Worm (Caenorhabditis elegans) whole organism, L3 larva: ENCODE results near the gene frpr-15.

Experiments used
- R02D3.7 ChIP-seq: fragments of 150-350 bp; optimal IDR thresholded peaks from 2 replicates; lab custom pipeline; 2014; ENCODE audit warnings: missing biosample characterization, missing genetic modification characterization
- aly-2 ChIP-seq: fragments of 150-350 bp; optimal IDR thresholded peaks from 2 replicates; lab custom pipeline; 2014; ENCODE audit warnings: missing biosample characterization, missing genetic modification characterization
- ama-1 ChIP-seq: fragments of 150-350 bp; optimal IDR thresholded peaks from 2 replicates; lab custom pipeline; 2018
- ceh-16 ChIP-seq: sonication (generic microtip); optimal IDR thresholded peaks from 2 replicates; lab custom pipeline; 2017; ENCODE audit warnings: missing biosample characterization, missing genetic modification characterization
- ceh-82 ChIP-seq: fragments of 150-350 bp; optimal IDR thresholded peaks from 2 replicates; lab custom pipeline; 2014; ENCODE audit warnings: missing biosample characterization, missing genetic modification characterization
- ceh-9 ChIP-seq: sonication (generic microtip); optimal IDR thresholded peaks from 2 replicates; lab custom pipeline; 2018; ENCODE audit warnings: missing biosample characterization, missing genetic modification characterization
- daf-12 ChIP-seq: fragments of 150-350 bp; optimal IDR thresholded peaks from 2 replicates; lab custom pipeline; 2014; ENCODE audit warnings: missing biosample characterization, missing genetic modification reagents, missing genetic modification characterization
- egl-27 ChIP-seq: sonication (generic microtip); optimal IDR thresholded peaks from 4 replicates; lab custom pipeline; 2017; ENCODE audit warnings: missing biosample characterization, missing genetic modification reagents, missing genetic modification characterization
- egl-5 ChIP-seq: fragments of 150-350 bp; optimal IDR thresholded peaks from 2 replicates; lab custom pipeline; 2017; ENCODE audit warnings: missing biosample characterization, missing genetic modification reagents, missing genetic modification characterization, inconsistent platforms
- elt-1 ChIP-seq: fragments of 150-350 bp; optimal IDR thresholded peaks from 2 replicates; lab custom pipeline; 2014; ENCODE audit warnings: missing biosample characterization, missing genetic modification characterization
- elt-2 ChIP-seq: sonication (generic microtip); optimal IDR thresholded peaks from 2 replicates; lab custom pipeline; 2016; ENCODE audit warnings: missing genetic modification reagents, mild to moderate bottlenecking, missing genetic modification characterization, missing compliant biosample characterization
- elt-3 ChIP-seq, 3 experiments: fragments of 150-350 bp in 1 of 3; sonication (generic microtip) in 2 of 3; optimal IDR thresholded peaks; 2 replicates in 2 of 3; 4 replicates in 1 of 3; lab custom pipeline; 2014 to 2017; ENCODE audit warnings: missing biosample characterization in 3 of 3, missing genetic modification characterization in 3 of 3
- eor-1 ChIP-seq, 2 experiments: fragments of 150-350 bp; optimal IDR thresholded peaks; 2 replicates each; lab custom pipeline; 2014 to 2018; ENCODE audit warnings: missing biosample characterization in 2 of 2, missing genetic modification characterization in 2 of 2
- fkh-10 ChIP-seq: sonication (generic microtip); optimal IDR thresholded peaks from 2 replicates; lab custom pipeline; 2017; ENCODE audit warnings: missing biosample characterization, missing genetic modification reagents, missing genetic modification characterization
- fkh-2 ChIP-seq: fragments of 150-350 bp; optimal IDR thresholded peaks from 2 replicates; lab custom pipeline; 2014; ENCODE audit warnings: missing biosample characterization, missing genetic modification reagents, missing genetic modification characterization
- fos-1 ChIP-seq: fragments of 150-350 bp; optimal IDR thresholded peaks from 2 replicates; lab custom pipeline; 2014; ENCODE audit warnings: missing biosample characterization, missing genetic modification characterization
- hmg-11 ChIP-seq: sonication (generic microtip); optimal IDR thresholded peaks from 2 replicates; lab custom pipeline; 2016; ENCODE audit warnings: missing genetic modification characterization, missing compliant biosample characterization
- jun-1 ChIP-seq: fragments of 150-350 bp; optimal IDR thresholded peaks from 2 replicates; lab custom pipeline; 2014; ENCODE audit warnings: missing biosample characterization, missing genetic modification reagents, missing genetic modification characterization
- lin-15B ChIP-seq: fragments of 150-350 bp; optimal IDR thresholded peaks from 2 replicates; lab custom pipeline; 2014; ENCODE audit warnings: missing biosample characterization, missing genetic modification characterization
- lin-39 ChIP-seq: fragments of 150-350 bp; optimal IDR thresholded peaks from 2 replicates; lab custom pipeline; 2018; ENCODE audit warnings: missing biosample characterization, missing genetic modification reagents, missing genetic modification characterization
- lsy-12 ChIP-seq: sonication (generic microtip); optimal IDR thresholded peaks from 2 replicates; lab custom pipeline; 2016; ENCODE audit warnings: mild to moderate bottlenecking, missing genetic modification characterization, missing compliant biosample characterization
- mml-1 ChIP-seq: fragments of 150-350 bp; sonication (generic microtip); optimal IDR thresholded peaks from 3 replicates; lab custom pipeline; 2014; ENCODE audit warnings: missing biosample characterization, missing genetic modification characterization
- nfya-1 ChIP-seq: sonication (generic microtip); optimal IDR thresholded peaks from 2 replicates; lab custom pipeline; 2017; ENCODE audit warnings: missing genetic modification characterization, mild to moderate bottlenecking, missing compliant biosample characterization, antibody characterized with exemption, moderate library complexity; ENCODE audit not compliant: insufficient read depth
- nhr-11 ChIP-seq: fragments of 150-350 bp; optimal IDR thresholded peaks from 2 replicates; lab custom pipeline; 2014; ENCODE audit warnings: missing biosample characterization, missing genetic modification characterization
- nhr-23 ChIP-seq: fragments of 150-350 bp; optimal IDR thresholded peaks from 2 replicates; lab custom pipeline; 2014; ENCODE audit warnings: missing biosample characterization, missing genetic modification reagents, missing genetic modification characterization
- nhr-237 ChIP-seq: fragments of 150-350 bp; optimal IDR thresholded peaks from 2 replicates; lab custom pipeline; 2014; ENCODE audit warnings: missing biosample characterization, missing genetic modification characterization
- nhr-25 ChIP-seq: sonication (generic microtip); optimal IDR thresholded peaks from 2 replicates; lab custom pipeline; 2017; ENCODE audit warnings: missing biosample characterization, missing genetic modification characterization
- nhr-28 ChIP-seq: fragments of 150-350 bp; optimal IDR thresholded peaks from 2 replicates; lab custom pipeline; 2014; ENCODE audit warnings: missing biosample characterization, missing genetic modification characterization
- nhr-43 ChIP-seq: sonication (generic microtip); optimal IDR thresholded peaks from 2 replicates; lab custom pipeline; 2016; ENCODE audit warnings: mild to moderate bottlenecking, missing genetic modification characterization, missing compliant biosample characterization; ENCODE audit not compliant: poor library complexity, severe bottlenecking
- nhr-77 ChIP-seq: fragments of 150-350 bp; optimal IDR thresholded peaks from 2 replicates; lab custom pipeline; 2014; ENCODE audit warnings: missing biosample characterization, missing genetic modification characterization
- pha-4 ChIP-seq: fragments of 150-350 bp; optimal IDR thresholded peaks from 2 replicates; lab custom pipeline; 2014; ENCODE audit warnings: missing biosample characterization, missing genetic modification reagents, missing genetic modification characterization
- pqm-1 ChIP-seq: fragments of 150-350 bp; optimal IDR thresholded peaks from 2 replicates; lab custom pipeline; 2017; ENCODE audit warnings: missing biosample characterization, missing genetic modification characterization, inconsistent platforms
- sea-2 ChIP-seq: fragments of 150-350 bp; sonication (generic microtip); optimal IDR thresholded peaks from 4 replicates; lab custom pipeline; 2014; ENCODE audit warnings: missing biosample characterization, missing genetic modification reagents, missing genetic modification characterization
- skn-1 ChIP-seq: fragments of 150-350 bp; optimal IDR thresholded peaks from 2 replicates; lab custom pipeline; 2014; ENCODE audit warnings: missing biosample characterization, missing genetic modification characterization
- snpc-4 ChIP-seq: fragments of 150-350 bp; optimal IDR thresholded peaks from 2 replicates; lab custom pipeline; 2014; ENCODE audit warnings: missing biosample characterization, missing genetic modification characterization
- tbx-2 ChIP-seq: sonication (generic microtip); optimal IDR thresholded peaks from 2 replicates; lab custom pipeline; 2016; ENCODE audit warnings: mild to moderate bottlenecking, missing genetic modification characterization, missing compliant biosample characterization
- unc-62 ChIP-seq: fragments of 150-350 bp; sonication (generic microtip); optimal IDR thresholded peaks from 4 replicates; lab custom pipeline; 2014; ENCODE audit warnings: missing biosample characterization, missing genetic modification reagents, missing genetic modification characterization
- zag-1 ChIP-seq: fragments of 150-350 bp; optimal IDR thresholded peaks from 2 replicates; lab custom pipeline; 2014; ENCODE audit warnings: missing biosample characterization, missing genetic modification characterization
- ztf-11 ChIP-seq: fragments of 150-350 bp; optimal IDR thresholded peaks from 2 replicates; lab custom pipeline; 2014; ENCODE audit warnings: missing biosample characterization, missing genetic modification characterization

frpr-15 gene

ce11 chrV:12716447-12716846 lies 36.5 kb downstream of the frpr-15 start, which contains the start of gene str-178:
Gene str-178, minus strand, starts transcription at chrV:12716547.
- TF ChIP-seq nhr-77, result no peak
- no peak for TF ChIP-seq fos-1 (tag; lab: Kevin White, UChicago)
- TF ChIP-seq nhr-11 (tag; lab: Kevin White, UChicago), result no peak
- no peak for TF ChIP-seq snpc-4
- no peak for TF ChIP-seq fkh-2 (tag; lab: Kevin White, UChicago)
- no peak for TF ChIP-seq hmg-11 (tag; lab: Kevin White, UChicago)
- TF ChIP-seq eor-1 (tag; optimal IDR thresholded peaks at IDR 0.05; lab: Kevin White, UChicago), result no peak
- TF ChIP-seq lsy-12, result no peak

DNA sequence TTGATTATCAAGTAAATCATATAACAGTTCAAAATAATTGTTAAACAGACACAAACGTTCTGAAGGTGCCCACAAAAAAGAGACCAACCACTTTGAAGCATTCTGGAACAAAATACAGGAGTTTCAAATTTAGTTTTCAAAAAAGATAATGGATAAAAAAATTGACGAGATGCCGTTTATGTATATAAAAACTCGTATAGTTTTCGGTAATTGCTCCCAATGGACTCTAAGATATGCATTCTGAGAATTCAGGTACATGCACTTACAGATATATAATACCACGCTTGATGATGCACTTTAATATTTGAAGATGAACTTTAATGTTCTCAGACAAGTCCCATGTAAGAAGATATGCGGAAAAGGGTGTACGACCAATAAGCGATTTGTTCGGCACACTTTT lies 38.7 kb downstream of the frpr-15 start, which contains the start of gene str-181:
str-181 (minus strand) TSS at position 101 of the 400 bp plus-strand sequence.
- TF ChIP-seq elt-2 (tag; lab: Kevin White, UChicago) (no peak), nhr-23 (tag; lab: Kevin White, UChicago) (no peak), fos-1 (tag; lab: Kevin White, UChicago) (no peak), nhr-43 (tag; lab: Kevin White, UChicago) (no peak), elt-3 (tag; optimal IDR thresholded peaks at IDR 0.05; lab: Kevin White, UChicago) (no peak), ztf-11 (tag; lab: Kevin White, UChicago) (no peak), zag-1 (tag; lab: Kevin White, UChicago) (no peak), nhr-237 (tag; lab: Kevin White, UChicago) (no peak), ceh-9 (tag; lab: Kevin White, UChicago) (no peak), jun-1 (tag; lab: Kevin White, UChicago) (no peak), elt-1 (tag; lab: Kevin White, UChicago) (no peak)

ce11 chrV:12719713-12720112 lies 39.8 kb downstream of the frpr-15 start, which contains the start of gene R11D1.7:
Gene R11D1.7, plus strand, starts transcription at chrV:12720013.
- TF ChIP-seq ceh-82 (tag; lab: Kevin White, UChicago) (no peak), aly-2 (no peak), ztf-11 (tag; lab: Kevin White, UChicago) (no peak), fos-1 (tag; lab: Kevin White, UChicago) (no peak), elt-1 (tag; lab: Kevin White, UChicago) (no peak), eor-1 (tag; optimal IDR thresholded peaks at IDR 0.05; lab: Kevin White, UChicago) (no peak), ama-1 (lab: Kevin White, UChicago) (no peak)

DNA sequence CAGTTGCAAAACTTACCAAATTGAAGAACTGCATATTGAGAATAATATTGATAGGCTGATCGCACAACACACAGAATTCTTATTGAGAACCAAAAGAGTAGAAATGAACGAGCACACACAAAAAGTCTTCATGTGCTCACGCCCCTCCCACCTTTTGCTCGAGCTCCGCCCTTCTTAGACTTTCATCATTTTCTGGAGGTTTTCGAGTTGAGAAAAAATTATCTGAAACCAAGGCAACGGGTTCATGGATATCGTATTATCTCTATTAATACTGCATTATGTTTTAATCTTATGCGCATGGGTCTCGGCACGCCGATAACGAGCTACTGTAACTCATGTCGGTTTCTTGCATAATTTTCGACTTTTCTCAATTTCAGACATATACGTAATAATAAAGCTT lies 46.0 kb downstream of the frpr-15 start, which contains the start of gene R11D1.12:
R11D1.12 (minus strand) TSS at position 101 of the 400 bp plus-strand sequence.
- TF ChIP-seq nhr-25 (tag; lab: Kevin White, UChicago), result no peak
- no peak for TF ChIP-seq lin-39
- no peak for TF ChIP-seq snpc-4
- no peak for TF ChIP-seq skn-1 (tag; lab: Kevin White, UChicago)
- TF ChIP-seq, all 47 proteins: peak for 0

- TF ChIP-seq hmg-11 (tag; lab: Kevin White, UChicago) (no peak), lin-15B (tag; lab: Kevin White, UChicago) (no peak), unc-62 (GFP tag; lab: Kevin White, UChicago) (no peak), daf-12 (no peak), mml-1 (no peak)
Observed at ce11 chrV:12727104-12727637, 47.3 kb downstream of the frpr-15 start, which contains the start of gene R11D1.13. Gene R11D1.13, plus strand, starts transcription at chrV:12727154.

- TF ChIP-seq pqm-1 (tag; lab: Kevin White, UChicago) (peak; percentile 68), nfya-1 (tag; lab: Kevin White, UChicago) (peak; percentile 89), tbx-2 (tag; lab: Kevin White, UChicago) (peak; percentile 10), lin-39 (peak; percentile 79), sea-2 (no peak), egl-27 (no peak), lsy-12 (peak; percentile 30), hmg-11 (tag; lab: Kevin White, UChicago) (peak; percentile 40), nhr-28 (tag; lab: Kevin White, UChicago) (no peak), snpc-4 (peak; percentile 91), elt-1 (tag; lab: Kevin White, UChicago) (no peak), nhr-23 (tag; lab: Kevin White, UChicago) (peak; percentile 93), ceh-16 (no peak), lin-15B (tag; lab: Kevin White, UChicago) (peak; percentile 99), skn-1 (tag; lab: Kevin White, UChicago) (peak; percentile 42), fkh-10 (GFP tag; lab: Kevin White, UChicago) (peak; percentile 49), nhr-25 (tag; lab: Kevin White, UChicago) (peak; percentile 90), elt-3 (tag; optimal IDR thresholded peaks at IDR 0.05; lab: Kevin White, UChicago) (no peak), egl-5 (tag; lab: Kevin White, UChicago) (peak; percentile 95), jun-1 (tag; lab: Kevin White, UChicago) (peak; percentile 38), elt-2 (tag; lab: Kevin White, UChicago) (peak; percentile 72), R02D3.7 (tag; lab: Kevin White, UChicago) (peak; percentile 95), nhr-43 (tag; lab: Kevin White, UChicago) (peak; percentile 24), unc-62 (GFP tag; lab: Kevin White, UChicago) (no peak), pha-4 (tag; lab: Kevin White, UChicago) (peak; percentile 98)
Observed at ce11 chrV:12728062-12728665, 48.3 kb downstream of the frpr-15 start, which contains the start of the genes rpl-28 and mrpl-49. Gene rpl-28, minus strand, starts transcription at chrV:12728112. Gene mrpl-49, plus strand, starts transcription at chrV:12728631.
